Fruit fly (Drosophila melanogaster) whole organism, pupa: ENCODE measurements around the gene mRpS31.
A peak's percentile ranks its signal among the peaks of the same experiment; 100 is the strongest.

Experiments
- CG10348 ChIP-seq: fragments of 200-800 bp; sonication (Bioruptor generic); IDR thresholded peaks from 2 replicates; pipeline ENCODE4 v1.3.6; 2022; ENCODE audit warnings: missing biosample characterization, missing genetic modification characterization
- CG13204 ChIP-seq: fragments of 200-800 bp; sonication (Bioruptor generic); optimal IDR thresholded peaks from 2 replicates; lab custom pipeline; 2018; ENCODE audit warnings: missing biosample characterization, mild to moderate bottlenecking, missing genetic modification characterization, moderate library complexity
- CG15710 ChIP-seq: fragments of 200-800 bp; sonication (Bioruptor generic); optimal IDR thresholded peaks from 2 replicates; lab custom pipeline; 2018; ENCODE audit warnings: missing biosample characterization, mild to moderate bottlenecking, missing genetic modification characterization, moderate library complexity
- CG17806 ChIP-seq: fragments of 200-800 bp; sonication (Bioruptor generic); optimal IDR thresholded peaks from 2 replicates; lab custom pipeline; 2018; ENCODE audit warnings: missing biosample characterization, mild to moderate bottlenecking, missing genetic modification characterization, moderate library complexity
- CG34367 ChIP-seq: fragments of 200-800 bp; sonication (Bioruptor generic); optimal IDR thresholded peaks from 2 replicates; lab custom pipeline; 2018; ENCODE audit warnings: missing biosample characterization, mild to moderate bottlenecking, missing genetic modification characterization
- CG8159 ChIP-seq: fragments of 200-800 bp; sonication (Bioruptor generic); optimal IDR thresholded peaks from 3 replicates; lab custom pipeline; 2018; ENCODE audit warnings: missing biosample characterization, mild to moderate bottlenecking, missing genetic modification characterization, moderate library complexity
- D1 ChIP-seq: fragments of 200-800 bp; sonication (Bioruptor generic); optimal IDR thresholded peaks from 2 replicates; lab custom pipeline; 2018; ENCODE audit warnings: missing biosample characterization, mild to moderate bottlenecking, missing genetic modification characterization, moderate library complexity
- EcR ChIP-seq: fragments of 200-800 bp; sonication (Bioruptor generic); optimal IDR thresholded peaks from 3 replicates; lab custom pipeline; 2019; ENCODE audit warnings: missing biosample characterization, missing genetic modification characterization, mild to moderate bottlenecking, moderate library complexity, missing genetic modification reagents
- Ets98B ChIP-seq: fragments of 200-800 bp; sonication (Bioruptor generic); IDR thresholded peaks from 2 replicates; pipeline ENCODE4 v1.3.6; 2022; ENCODE audit warnings: missing biosample characterization, missing genetic modification characterization
- Pif1A ChIP-seq: fragments of 200-800 bp; sonication (Bioruptor generic); optimal IDR thresholded peaks from 3 replicates; lab custom pipeline; 2016; ENCODE audit warnings: missing biosample characterization, missing genetic modification characterization
- rn ChIP-seq: fragments of 200-800 bp; sonication (Bioruptor generic); IDR thresholded peaks from 2 replicates; pipeline ENCODE4 v1.3.6; 2022; ENCODE audit warnings: missing biosample characterization, missing genetic modification characterization

DNA sequence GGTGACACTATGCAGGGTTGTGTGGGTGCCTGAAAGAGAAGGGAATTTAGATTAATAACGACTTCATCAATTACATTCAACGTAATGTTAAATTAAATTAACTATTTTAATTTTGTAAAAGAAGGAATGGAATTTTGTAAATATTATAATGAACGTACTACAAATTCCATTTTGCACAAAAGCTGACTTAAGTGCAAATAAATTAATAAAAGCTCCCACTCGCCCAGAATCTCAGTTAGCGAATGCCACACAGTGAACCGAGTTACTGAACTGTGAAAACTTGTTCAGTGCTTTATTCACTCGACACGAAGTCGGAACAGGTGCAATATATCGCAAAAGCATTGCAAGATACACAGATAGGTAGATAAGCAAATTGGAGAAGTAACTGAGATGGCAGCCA, 29.9 kb upstream of the mRpS31 start, which contains the start of gene CG17026:
- TF ChIP-seq CG15710 (no peak), Pif1A (no peak), CG13204 (GFP tag; lab: Kevin White, UChicago) (no peak), EcR (GFP tag; lab: Kevin White, UChicago) (peak; percentile 27), CG10348 (GFP tag; lab: Robert Waterston, UW) (no peak), D1 (tag; lab: Kevin White, UChicago) (no peak), rn (GFP tag; lab: Robert Waterston, UW) (no peak), CG8159 (no peak), CG34367 (no peak), Ets98B (GFP tag; lab: Robert Waterston, UW) (no peak), CG17806 (no peak)
